Fruit fly (Drosophila melanogaster): ENCODE data around the gene CG7453.
A peak's percentile ranks its signal among the peaks of the same experiment; 100 is the strongest.

Gene CG7453

DNA sequence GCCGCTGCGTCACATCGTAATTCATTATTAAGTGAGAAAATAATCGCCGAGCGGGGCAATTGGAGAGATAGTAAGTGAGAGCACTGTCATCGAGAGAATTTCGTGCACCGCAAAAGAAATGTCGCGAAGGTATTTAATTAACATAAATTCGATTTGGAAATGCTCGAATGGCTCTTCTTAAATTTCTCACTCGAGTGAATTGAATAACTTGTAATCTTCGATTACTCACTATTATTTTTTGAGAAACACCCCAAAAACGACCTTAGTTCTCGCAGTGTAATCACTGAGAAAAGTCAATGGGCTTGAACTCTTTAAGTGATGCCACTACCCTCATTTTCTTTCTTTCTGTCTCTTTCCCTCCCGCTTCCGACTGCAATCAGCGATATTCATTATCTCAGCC, 25.0 kb upstream of the CG7453 start (continued):
- peak; percentile 83 for TF ChIP-seq ac (GFP tag; optimal IDR thresholded peaks at IDR 0.05)
- no peak for TF ChIP-seq toy (GFP tag; IDR thresholded peaks at IDR 0.05)
- peak; percentile 60 for TF ChIP-seq CG30020 (tag; optimal IDR thresholded peaks at IDR 0.05)
- TF ChIP-seq Lhr (GFP tag; optimal IDR thresholded peaks at IDR 0.05), result peak; percentile 78
- peak; percentile 93 for TF ChIP-seq CG18262 (tag; optimal IDR thresholded peaks at IDR 0.05)
- TF ChIP-seq CG32772 (GFP tag; IDR thresholded peaks at IDR 0.05), result peak; percentile 87
- TF ChIP-seq CG11093 (GFP tag; IDR thresholded peaks at IDR 0.05), result peak; percentile 78
- peak; percentile 73 for TF ChIP-seq sob (GFP tag; IDR thresholded peaks at IDR 0.05)
- peak; percentile 75 for TF ChIP-seq Sox100B (GFP tag; optimal IDR thresholded peaks at IDR 0.05)
- TF ChIP-seq esg (GFP tag; conservative IDR thresholded peaks at IDR 0.05), result peak; percentile 76
- TF ChIP-seq Sry-δ (GFP tag; optimal IDR thresholded peaks at IDR 0.05), result peak; percentile 52
- no peak for TF ChIP-seq D (optimal IDR thresholded peaks at IDR 0.05)
- peak; percentile 92 for TF ChIP-seq D (GFP tag; optimal IDR thresholded peaks at IDR 0.05)
- no peak for TF ChIP-seq bbx (GFP tag; IDR thresholded peaks at IDR 0.05; ENCODE audit: partially characterized antibody)
- TF ChIP-seq CG1024 (GFP tag; IDR thresholded peaks at IDR 0.05), result peak; percentile 87
- TF ChIP-seq shn (GFP tag; optimal IDR thresholded peaks at IDR 0.05), result peak; percentile 71
- TF ChIP-seq CG12769 (tag; optimal IDR thresholded peaks at IDR 0.05), result peak; percentile 75
- peak; percentile 87 for TF ChIP-seq row (GFP tag; IDR thresholded peaks at IDR 0.05)
- peak; percentile 21 for TF ChIP-seq cwo (GFP tag; optimal IDR thresholded peaks at IDR 0.05)
- TF ChIP-seq ewg (GFP tag; optimal IDR thresholded peaks at IDR 0.05), result peak; percentile 84
- TF ChIP-seq odd (GFP tag; optimal IDR thresholded peaks at IDR 0.05), result peak; percentile 63
- peak; percentile 46 for TF ChIP-seq HmgZ (tag; optimal IDR thresholded peaks at IDR 0.05)
- peak; percentile 44; the same call in 1 of the 2 replicates for TF ChIP-seq CG17612 (GFP tag; IDR thresholded peaks at IDR 0.05)
- peak; percentile 22 for TF ChIP-seq CG10147 (GFP tag; optimal IDR thresholded peaks at IDR 0.05)
- TF ChIP-seq pzg (GFP tag; optimal IDR thresholded peaks at IDR 0.05), result no peak
- TF ChIP-seq NC2α (GFP tag; optimal IDR thresholded peaks at IDR 0.05), result peak; percentile 84
- TF ChIP-seq CG13424 (tag; optimal IDR thresholded peaks at IDR 0.05), result peak; percentile 86
- no peak for TF ChIP-seq zen2 (GFP tag; IDR thresholded peaks at IDR 0.05; ENCODE audit: partially characterized antibody)
- TF ChIP-seq CG9437 (GFP tag; optimal IDR thresholded peaks at IDR 0.05), result peak; percentile 65
- TF ChIP-seq CG8359 (GFP tag; optimal IDR thresholded peaks at IDR 0.05; ENCODE audit: borderline replicate concordance), result peak; percentile 76
- TF ChIP-seq CG18599 (GFP tag; optimal IDR thresholded peaks at IDR 0.05), result peak; percentile 71
- TF ChIP-seq amos (GFP tag; IDR thresholded peaks at IDR 0.05; ENCODE audit: partially characterized antibody), result no peak
- no peak for TF ChIP-seq sr (GFP tag; IDR thresholded peaks at IDR 0.05)
- TF ChIP-seq Six4 (GFP tag; optimal IDR thresholded peaks at IDR 0.05), result peak; percentile 82
- peak; percentile 88 for TF ChIP-seq Awh (GFP tag; IDR thresholded peaks at IDR 0.05)
- TF ChIP-seq stc (GFP tag; IDR thresholded peaks at IDR 0.05), result peak; percentile 70
- peak; percentile 59; the same call in 1 of the 2 replicates for TF ChIP-seq bowl (GFP tag; IDR thresholded peaks at IDR 0.05)
- peak in 1 of 3 experiments; percentile 94 for TF ChIP-seq lola (GFP tag; optimal IDR thresholded peaks at IDR 0.05)
- TF ChIP-seq CG13123 (GFP tag; optimal IDR thresholded peaks at IDR 0.05), result peak; percentile 77
- peak in 1 of 2 experiments; percentile 55 for TF ChIP-seq tll (GFP tag; optimal IDR thresholded peaks at IDR 0.05)

dm6 chrX:19155922-19156437, 24.0 kb upstream of the CG7453 start:
- peak; percentile 46; the same call in 2 of the 3 replicates for TF ChIP-seq Aef1 (GFP tag; IDR thresholded peaks at IDR 0.05)
- TF ChIP-seq Side (GFP tag; optimal IDR thresholded peaks at IDR 0.05), result peak; percentile 26
- TF ChIP-seq exex (tag; optimal IDR thresholded peaks at IDR 0.05), result peak; percentile 15
- no peak for TF ChIP-seq Bgb (GFP tag; IDR thresholded peaks at IDR 0.05; ENCODE audit: partially characterized antibody)
- TF ChIP-seq eyg (GFP tag; optimal IDR thresholded peaks at IDR 0.05), result no peak
- TF ChIP-seq lbe (GFP tag; optimal IDR thresholded peaks at IDR 0.05), result peak; percentile 78
- no peak for TF ChIP-seq Camta (GFP tag; optimal IDR thresholded peaks at IDR 0.05)
- TF ChIP-seq CG10147 (GFP tag; optimal IDR thresholded peaks at IDR 0.05), result peak; percentile 80
- TF ChIP-seq Doc3 (GFP tag; IDR thresholded peaks at IDR 0.05; ENCODE audit: partially characterized antibody), result no peak
- TF ChIP-seq tx (GFP tag; optimal IDR thresholded peaks at IDR 0.05), result no peak
- TF ChIP-seq CG10565 (GFP tag; optimal IDR thresholded peaks at IDR 0.05), result no peak
- peak; percentile 80 for TF ChIP-seq CG12104 (GFP tag; optimal IDR thresholded peaks at IDR 0.05)
- peak; percentile 43; the same call in 1 of the 2 replicates for TF ChIP-seq CG5953 (GFP tag; IDR thresholded peaks at IDR 0.05)
